Worm (Caenorhabditis elegans): ENCODE data around the gene mcm-3.

Gene mcm-3

DNA sequence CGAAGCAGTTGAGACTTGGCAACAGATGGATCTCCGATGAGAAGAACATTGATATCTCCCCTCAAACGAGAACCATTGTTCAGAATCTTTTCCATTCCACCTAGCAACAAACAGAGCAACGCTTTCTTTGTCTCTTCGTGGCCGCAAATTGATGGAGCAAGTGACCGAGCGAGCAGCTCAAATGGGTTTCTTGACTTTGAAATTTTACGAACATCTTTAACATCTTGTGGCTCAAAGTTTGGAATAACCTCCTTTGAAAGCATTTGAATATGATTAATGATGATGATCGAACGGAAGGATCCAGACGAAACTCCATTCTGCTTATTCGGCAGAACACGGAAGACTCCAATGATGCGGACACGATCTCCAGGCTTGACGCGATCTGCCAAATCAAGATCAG is 976 bp downstream of the mcm-3 start:
- TF ChIP-seq tra-1 (GFP tag; IDR thresholded peaks at IDR 0.05) (no peak), php-3 (GFP tag; IDR thresholded peaks at IDR 0.05) (no peak), unc-62 (GFP tag; optimal IDR thresholded peaks at IDR 0.05 in 1 of 2) (peak in 1 of 2 experiments; percentile 98), unc-62 (tag; optimal IDR thresholded peaks at IDR 0.05) (no peak), hlh-30 (tag; optimal IDR thresholded peaks at IDR 0.05; ENCODE audit: insufficient read depth) (no peak), Y5F2A.4 (GFP tag; optimal IDR thresholded peaks at IDR 0.05) (no peak)

DNA sequence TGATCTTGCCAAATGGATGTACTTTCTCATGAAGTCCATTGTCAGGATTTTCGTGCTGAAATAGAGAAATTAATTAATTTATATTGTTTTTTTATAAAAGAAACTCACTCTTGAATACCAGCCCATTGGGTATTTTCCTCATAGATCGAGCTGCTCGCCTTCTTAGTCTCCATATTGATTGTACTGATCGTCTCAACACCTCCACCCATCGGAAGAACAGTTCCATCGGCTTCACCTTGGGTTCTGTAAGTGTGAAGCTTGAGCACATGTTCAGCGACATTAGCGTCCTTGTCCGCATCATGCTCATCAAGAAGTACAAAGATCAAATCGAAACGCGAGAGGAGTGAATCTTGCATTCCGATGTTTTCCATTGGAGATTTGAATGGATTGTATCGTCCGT is 1.7 kb downstream of the mcm-3 start:
- TF ChIP-seq unc-62 (GFP tag; optimal IDR thresholded peaks at IDR 0.05 in 1 of 2) (no peak), unc-62 (tag; optimal IDR thresholded peaks at IDR 0.05) (no peak), ztf-7 (tag; optimal IDR thresholded peaks at IDR 0.05) (no peak), snpc-4 (tag; optimal IDR thresholded peaks at IDR 0.05) (no peak), aha-1 (tag) (peak; percentile 92), Y48G9A.11 (GFP tag; IDR thresholded peaks at IDR 0.05) (no peak), F26F4.8 (GFP tag; conservative IDR thresholded peaks at IDR 0.05) (no peak), ZK546.5 (tag; optimal IDR thresholded peaks at IDR 0.05) (no peak)

DNA sequence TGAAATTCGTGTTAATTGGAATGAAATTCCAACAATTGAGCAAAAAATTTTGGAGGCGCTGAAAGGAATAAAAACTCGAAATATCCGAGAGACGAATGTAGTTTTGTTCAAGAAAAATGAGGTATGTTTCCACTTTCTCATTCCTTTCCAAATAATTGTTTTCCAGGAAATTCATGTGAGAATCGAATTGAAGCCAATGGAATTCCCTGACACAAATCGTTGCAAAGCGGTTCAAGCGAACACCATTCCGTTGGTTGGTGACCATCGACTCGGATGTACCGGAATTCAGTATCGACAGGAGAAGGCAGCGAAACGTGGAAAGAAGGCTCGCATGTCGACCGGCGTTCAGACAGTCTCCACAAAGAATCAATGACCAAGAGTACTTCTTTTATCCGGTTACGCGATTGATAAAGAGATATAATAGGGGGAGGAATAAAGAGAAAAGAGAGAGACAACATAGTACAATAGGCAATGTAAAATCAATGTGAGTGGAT is 3.0 kb downstream of the mcm-3 start:
- TF ChIP-seq egl-43 (GFP tag; IDR thresholded peaks at IDR 0.05) (0 out of 2 replicates have a peak, but pooled peaks have one; percentile 24), tra-1 (GFP tag; IDR thresholded peaks at IDR 0.05) (no peak)

DNA sequence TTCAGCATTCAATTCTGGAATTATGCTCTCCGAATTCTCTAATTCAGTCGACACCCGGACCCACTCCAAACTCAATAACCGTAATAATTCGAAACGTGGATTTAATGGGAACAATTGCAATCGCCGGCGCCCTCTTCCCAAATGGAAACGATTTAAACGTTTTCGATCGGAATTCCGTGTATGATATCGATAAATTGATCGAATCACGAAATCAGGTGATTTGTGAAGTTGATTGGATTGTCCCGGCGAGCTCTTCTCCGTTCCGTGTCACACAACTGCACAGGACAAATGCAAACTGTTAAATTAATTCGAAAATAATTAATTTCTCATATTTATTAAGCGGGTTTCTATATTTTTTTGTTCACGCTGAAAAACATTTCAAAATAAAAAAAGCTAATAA is 3.5 kb downstream of the mcm-3 start, which contains the start of gene C25D7.16:
C25D7.16 (plus strand) TSS at position 301 of the 400 bp plus-strand sequence.
- TF ChIP-seq aha-1 (tag) (peak; percentile 49), D1046.2 (GFP tag; IDR thresholded peaks at IDR 0.05) (no peak)

DNA sequence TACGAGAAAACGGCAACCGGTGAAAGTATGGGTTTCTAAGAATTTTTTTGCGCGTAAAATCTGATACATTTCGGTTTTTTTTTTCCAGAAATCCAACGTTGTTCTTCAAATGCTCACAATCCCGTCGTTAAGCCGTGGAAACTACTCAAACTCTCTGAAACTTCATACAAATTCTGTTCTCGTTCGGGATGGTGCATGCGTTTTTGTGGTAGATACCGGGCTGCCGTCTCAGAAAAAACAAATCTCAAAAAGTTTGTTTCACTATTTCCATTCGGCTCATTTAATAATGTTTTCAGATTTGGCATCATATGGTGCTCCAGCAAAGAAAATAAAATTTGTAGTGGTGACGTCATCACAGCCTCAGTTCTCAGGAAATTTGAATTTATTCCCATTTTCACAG is 4.7 kb downstream of the mcm-3 start:
- TF ChIP-seq D1046.2 (GFP tag; IDR thresholded peaks at IDR 0.05): no peak
- peak; percentile 91 for TF ChIP-seq aha-1 (tag)

DNA sequence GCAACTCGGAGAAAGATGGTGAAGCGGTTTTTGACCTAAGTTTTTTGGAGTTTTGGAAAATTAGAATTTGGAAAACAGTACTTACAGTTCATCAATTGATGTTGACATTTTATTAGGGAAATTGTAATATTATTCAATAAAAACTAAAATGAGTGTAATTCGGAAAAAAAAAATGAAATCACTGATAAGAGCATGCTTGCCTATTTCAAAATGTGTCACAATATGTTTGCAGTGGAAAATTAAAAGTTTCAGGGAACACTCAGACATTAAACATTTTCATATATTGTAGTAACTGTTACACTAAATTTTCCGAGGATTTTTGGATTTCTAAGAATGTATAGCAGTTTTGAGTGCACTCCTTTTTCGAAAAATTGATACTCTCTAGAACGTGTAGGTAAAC is 7.0 kb downstream of the mcm-3 start, which contains the start of the genes fbxa-82 and C25D7.5:
fbxa-82 (minus strand) TSS at position 163 of the 400 bp plus-strand sequence.
C25D7.5 (plus strand) TSS at position 283 of the 400 bp plus-strand sequence.
- TF ChIP-seq nhr-28 (tag; optimal IDR thresholded peaks at IDR 0.05) (peak; percentile 43), Y48G9A.11 (GFP tag; IDR thresholded peaks at IDR 0.05) (no peak), daf-16 (GFP tag; optimal IDR thresholded peaks at IDR 0.05) (no peak), daf-16 (tag; optimal IDR thresholded peaks at IDR 0.05) (peak; percentile 59), zip-2 (tag; optimal IDR thresholded peaks at IDR 0.05) (peak; percentile 82), unc-62 (GFP tag; optimal IDR thresholded peaks at IDR 0.05 in 1 of 2) (no peak), unc-62 (tag; optimal IDR thresholded peaks at IDR 0.05) (no peak), nhr-77 (tag; optimal IDR thresholded peaks at IDR 0.05) (peak; percentile 57), T20F7.1 (GFP tag; optimal IDR thresholded peaks at IDR 0.05) (no peak), ztf-7 (tag; optimal IDR thresholded peaks at IDR 0.05) (peak; percentile 62), pqm-1 (tag; optimal IDR thresholded peaks at IDR 0.05) (peak; percentile 24)

DNA sequence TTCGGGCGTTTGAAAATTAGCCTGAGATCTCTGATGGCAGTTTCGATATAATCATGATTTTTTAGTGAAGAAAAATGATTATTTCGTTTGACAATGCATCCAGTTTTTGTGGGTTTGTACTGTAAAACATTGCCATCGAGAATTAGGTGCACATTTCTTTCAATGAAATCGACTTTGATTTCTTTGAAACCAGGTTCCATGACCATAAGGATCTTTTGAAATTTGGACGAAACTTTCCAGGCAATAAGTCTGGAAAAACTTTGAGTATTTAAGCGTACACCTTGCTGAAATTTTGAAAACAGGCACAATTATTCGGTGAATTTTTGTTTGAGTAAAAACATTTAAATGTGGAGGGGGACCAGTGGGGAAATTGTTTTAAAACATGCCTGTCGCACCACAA is 7.7 kb downstream of the mcm-3 start:
- peak; percentile 91 for TF ChIP-seq aha-1 (tag)
- no peak for TF ChIP-seq T26A8.4 (GFP tag; IDR thresholded peaks at IDR 0.05)
- TF ChIP-seq cey-2 (tag; optimal IDR thresholded peaks at IDR 0.05; ENCODE audit: borderline replicate concordance, insufficient read depth): no peak

DNA sequence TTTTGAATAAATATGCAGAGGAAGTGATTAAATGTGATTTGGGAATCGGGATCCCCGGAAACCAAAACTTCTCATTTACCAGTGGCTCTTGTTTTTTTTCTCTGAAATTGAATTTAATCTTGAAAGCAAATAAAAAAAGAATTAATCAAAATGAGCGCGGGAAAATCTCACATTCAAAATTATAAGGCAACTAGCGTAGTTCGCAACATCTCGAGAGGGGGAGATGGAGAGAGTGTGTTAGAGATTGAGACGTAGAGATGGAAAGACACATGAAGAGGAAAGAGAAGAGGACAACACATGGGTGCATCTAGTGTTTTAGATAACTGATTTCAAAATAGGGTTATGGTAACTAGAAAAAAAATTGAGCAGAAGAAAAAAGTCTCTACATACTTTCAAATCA is 11.3 kb downstream of the mcm-3 start, which contains the start of gene sdc-3:
sdc-3 (minus strand) TSS at position 101 of the 400 bp plus-strand sequence.
- no peak for TF ChIP-seq daf-8 (GFP tag; IDR thresholded peaks at IDR 0.05)
- no peak for TF ChIP-seq sdz-12 (GFP tag; optimal IDR thresholded peaks at IDR 0.05)
- peak; percentile 19 for TF ChIP-seq mxl-3 (GFP tag; optimal IDR thresholded peaks at IDR 0.05)
- no peak for TF ChIP-seq zfp-3 (GFP tag; conservative IDR thresholded peaks at IDR 0.05)
- no peak for TF ChIP-seq php-3 (GFP tag; IDR thresholded peaks at IDR 0.05)
- TF ChIP-seq nhr-102 (tag; optimal IDR thresholded peaks at IDR 0.05): no peak
- TF ChIP-seq daf-16 (GFP tag; optimal IDR thresholded peaks at IDR 0.05): no peak
- peak; percentile 14 for TF ChIP-seq daf-16 (tag; optimal IDR thresholded peaks at IDR 0.05)
- peak; percentile 73 for TF ChIP-seq aha-1 (tag)
- no peak for TF ChIP-seq egl-43 (GFP tag; IDR thresholded peaks at IDR 0.05)
- TF ChIP-seq nhr-28 (tag; optimal IDR thresholded peaks at IDR 0.05): peak; percentile 32

Data from whole organism, L4 larva.